Worm (Caenorhabditis elegans) whole organism, L1 larva: ENCODE measurements around the gene F21F8.5.

Experiments used
- C16A3.4 ChIP-seq: fragments of 150-350 bp; optimal IDR thresholded peaks from 2 replicates; lab custom pipeline; 2014; ENCODE audit warnings: missing biosample characterization, missing genetic modification characterization
- ceh-82 ChIP-seq, 3 experiments: fragments of 150-350 bp in 1 of 3; sonication (generic microtip) in 2 of 3; optimal IDR thresholded peaks; 2 replicates each; lab custom pipeline; 2014 to 2017; ENCODE audit warnings: missing biosample characterization in 3 of 3, missing genetic modification characterization in 3 of 3
- dsc-1 ChIP-seq: sonication (generic microtip); optimal IDR thresholded peaks from 2 replicates; lab custom pipeline; 2016; ENCODE audit warnings: mild to moderate bottlenecking, missing genetic modification characterization, missing compliant biosample characterization
- efl-1 ChIP-seq, 4 experiments: fragments of 150-350 bp; optimal IDR thresholded peaks in 3 of 4; peaks in 1 of 4; 1 replicate in 1 of 4; 2 replicates in 3 of 4; lab custom pipeline; 2014; ENCODE audit warnings: missing biosample characterization in 2 of 4, missing genetic modification characterization in 2 of 4, missing genetic modification reagents in 2 of 4
- efl-3 ChIP-seq: fragments of 200-800 bp; sonication (Bioruptor generic); optimal IDR thresholded peaks from 2 replicates; lab custom pipeline; 2018; ENCODE audit warnings: mild to moderate bottlenecking, missing genetic modification characterization, missing compliant biosample characterization
- egl-27 ChIP-seq, 2 experiments: fragments of 150-350 bp in 1 of 2; sonication (generic microtip); optimal IDR thresholded peaks; 3 replicates each; lab custom pipeline; 2017 to 2018; ENCODE audit warnings: missing biosample characterization in 2 of 2, missing genetic modification characterization in 2 of 2, missing genetic modification reagents in 2 of 2
- elt-2 ChIP-seq: sonication (generic microtip); optimal IDR thresholded peaks from 2 replicates; lab custom pipeline; 2016; ENCODE audit warnings: missing genetic modification characterization, mild to moderate bottlenecking, inconsistent platforms, missing compliant biosample characterization, missing genetic modification reagents
- elt-3 ChIP-seq, 6 experiments: fragments of 150-350 bp in 1 of 6; sonication (generic microtip); optimal IDR thresholded peaks; 2 replicates each; lab custom pipeline; 2017 to 2018; ENCODE audit warnings: missing biosample characterization in 6 of 6, missing genetic modification characterization in 6 of 6, inconsistent platforms in 1 of 6
- ets-5 ChIP-seq: fragments of 200-800 bp; sonication (Bioruptor generic); IDR thresholded peaks from 2 replicates; pipeline ENCODE4 v1.3.6; 2022; ENCODE audit warnings: missing genetic modification characterization, missing compliant biosample characterization
- fkh-4 ChIP-seq: sonication (generic microtip); optimal IDR thresholded peaks from 2 replicates; lab custom pipeline; 2016; ENCODE audit warnings: missing compliant biosample characterization, missing genetic modification characterization, borderline replicate concordance
- fkh-8 ChIP-seq: sonication (generic microtip); optimal IDR thresholded peaks from 2 replicates; lab custom pipeline; 2016; ENCODE audit warnings: mild to moderate bottlenecking, missing genetic modification characterization, missing compliant biosample characterization
- fos-1 ChIP-seq: fragments of 150-350 bp; optimal IDR thresholded peaks from 2 replicates; lab custom pipeline; 2014; ENCODE audit warnings: missing biosample characterization, missing genetic modification characterization
- hlh-17 ChIP-seq: fragments of 200-800 bp; sonication (Bioruptor generic); optimal IDR thresholded peaks from 2 replicates; lab custom pipeline; 2018; ENCODE audit warnings: missing genetic modification characterization, mild to moderate bottlenecking, missing compliant biosample characterization, moderate library complexity, borderline replicate concordance
- hpl-2 ChIP-seq: fragments of 150-350 bp; optimal IDR thresholded peaks from 2 replicates; lab custom pipeline; 2014; ENCODE audit warnings: missing biosample characterization, missing genetic modification reagents, missing genetic modification characterization
- jun-1 ChIP-seq: fragments of 150-350 bp; optimal IDR thresholded peaks from 2 replicates; lab custom pipeline; 2014; ENCODE audit warnings: missing biosample characterization, missing genetic modification reagents, missing genetic modification characterization
- lin-14 ChIP-seq: fragments of 200-800 bp; sonication (Bioruptor generic); optimal IDR thresholded peaks from 2 replicates; lab custom pipeline; 2018; ENCODE audit warnings: mild to moderate bottlenecking, missing genetic modification characterization, moderate library complexity, missing compliant biosample characterization
- lin-15B ChIP-seq: fragments of 150-350 bp; sonication (generic microtip); optimal IDR thresholded peaks from 3 replicates; lab custom pipeline; 2014; ENCODE audit warnings: missing biosample characterization, missing genetic modification characterization
- lin-35 ChIP-seq, 2 experiments: fragments of 150-350 bp; optimal IDR thresholded peaks; 2 replicates each; lab custom pipeline; 2014; ENCODE audit warnings: missing biosample characterization in 2 of 2, missing genetic modification characterization in 2 of 2, missing genetic modification reagents in 2 of 2
- lin-39 ChIP-seq: fragments of 150-350 bp; optimal IDR thresholded peaks from 2 replicates; lab custom pipeline; 2014; ENCODE audit warnings: missing biosample characterization, missing genetic modification reagents, missing genetic modification characterization
- lsy-2 ChIP-seq, 2 experiments: fragments of 150-350 bp; optimal IDR thresholded peaks; 2 replicates each; lab custom pipeline; 2014; ENCODE audit warnings: missing biosample characterization in 2 of 2, missing genetic modification characterization in 2 of 2
- mef-2 ChIP-seq: fragments of 150-350 bp; optimal IDR thresholded peaks from 2 replicates; lab custom pipeline; 2014; ENCODE audit warnings: missing biosample characterization, missing genetic modification characterization
- mep-1 ChIP-seq: fragments of 150-350 bp; optimal IDR thresholded peaks from 2 replicates; lab custom pipeline; 2014; ENCODE audit warnings: missing biosample characterization, missing genetic modification characterization
- nhr-12 ChIP-seq: sonication (generic microtip); optimal IDR thresholded peaks from 2 replicates; lab custom pipeline; 2017; ENCODE audit warnings: missing biosample characterization, missing genetic modification characterization
- nhr-85 ChIP-seq: sonication (generic microtip); peaks from one replicate; lab custom pipeline; 2016; ENCODE audit warnings: missing genetic modification characterization, inconsistent platforms, missing compliant biosample characterization
- pax-3 ChIP-seq: fragments of 200-800 bp; sonication (Bioruptor generic); optimal IDR thresholded peaks from 2 replicates; lab custom pipeline; 2018; ENCODE audit warnings: mild to moderate bottlenecking, missing genetic modification characterization, moderate library complexity, missing compliant biosample characterization
- skn-1 ChIP-seq: fragments of 150-350 bp; optimal IDR thresholded peaks from 2 replicates; lab custom pipeline; 2014; ENCODE audit warnings: missing biosample characterization, missing genetic modification characterization
- swsn-7 ChIP-seq: sonication (generic microtip); optimal IDR thresholded peaks from 2 replicates; lab custom pipeline; 2016; ENCODE audit warnings: missing genetic modification characterization, missing compliant biosample characterization
- unc-62 ChIP-seq: fragments of 150-350 bp; optimal IDR thresholded peaks from 2 replicates; lab custom pipeline; 2014; ENCODE audit warnings: missing biosample characterization, missing genetic modification reagents, missing genetic modification characterization
- unc-86 ChIP-seq: sonication (generic microtip); optimal IDR thresholded peaks from 2 replicates; lab custom pipeline; 2016; ENCODE audit warnings: missing genetic modification characterization, missing compliant biosample characterization
- vab-15 ChIP-seq: sonication (generic microtip); optimal IDR thresholded peaks from 2 replicates; lab custom pipeline; 2017; ENCODE audit warnings: missing genotype, mild to moderate bottlenecking, missing genetic modification characterization, missing compliant biosample characterization
- xbp-1 ChIP-seq: sonication (generic microtip); optimal IDR thresholded peaks from 2 replicates; lab custom pipeline; 2016; ENCODE audit warnings: missing genetic modification characterization, missing compliant biosample characterization
- zag-1 ChIP-seq: fragments of 150-350 bp; optimal IDR thresholded peaks from 2 replicates; lab custom pipeline; 2014; ENCODE audit warnings: missing biosample characterization, missing genetic modification characterization
- ztf-11 ChIP-seq, 2 experiments: sonication (generic microtip); optimal IDR thresholded peaks; 2 replicates each; lab custom pipeline; 2016 to 2017; ENCODE audit warnings: missing genetic modification characterization in 2 of 2, missing biosample characterization in 1 of 2, missing compliant biosample characterization in 1 of 2
- ztf-4 ChIP-seq: fragments of 150-350 bp; optimal IDR thresholded peaks from 2 replicates; lab custom pipeline; 2014; ENCODE audit warnings: missing biosample characterization, missing genetic modification characterization

Gene F21F8.5

DNA sequence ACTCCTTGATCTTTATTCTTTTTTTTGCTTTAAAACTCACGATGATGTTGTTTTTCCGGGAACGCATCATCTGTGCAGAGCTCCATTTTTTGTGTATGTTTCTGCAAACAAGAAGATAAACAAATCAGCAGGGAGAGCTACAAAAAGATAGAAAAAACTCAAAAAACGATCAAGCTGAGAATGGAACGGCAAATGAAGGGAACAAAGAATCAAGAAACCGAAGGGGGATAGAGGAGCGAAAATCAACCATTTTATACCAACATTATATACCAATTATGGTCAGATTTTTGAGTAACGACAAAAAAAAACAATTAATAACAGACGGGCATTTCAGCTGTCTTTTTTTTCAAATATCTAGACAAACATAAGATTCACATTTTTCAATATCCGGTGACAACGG, 18.7 kb upstream of the F21F8.5 start, which contains the start of gene slc-17.5:
slc-17.5 (minus strand) TSS at position 101 of the 400 bp plus-strand sequence.
- TF ChIP-seq fos-1 (tag; lab: Kevin White, UChicago) (no peak), fkh-4 (tag; lab: Kevin White, UChicago) (no peak), swsn-7 (no peak), nhr-12 (tag; lab: Kevin White, UChicago) (no peak), elt-3 (tag; optimal IDR thresholded peaks at IDR 0.05; lab: Kevin White, UChicago) (no peak), nhr-85 (tag; lab: Kevin White, UChicago) (no peak), egl-27 (tag; optimal IDR thresholded peaks at IDR 0.05; lab: Kevin White, UChicago) (no peak), unc-86 (tag; lab: Kevin White, UChicago) (no peak), ztf-11 (tag; optimal IDR thresholded peaks at IDR 0.05; lab: Kevin White, UChicago) (no peak), dsc-1 (tag; lab: Kevin White, UChicago) (no peak), hlh-17 (GFP tag; lab: Kevin White, UChicago) (no peak), mep-1 (tag; lab: Kevin White, UChicago) (no peak), xbp-1 (tag; lab: Kevin White, UChicago) (no peak), lin-15B (tag; lab: Kevin White, UChicago) (no peak), pax-3 (tag; lab: Kevin White, UChicago) (no peak), hpl-2 (GFP tag; lab: Kevin White, UChicago) (no peak), mef-2 (tag; lab: Kevin White, UChicago) (no peak), fkh-8 (tag; lab: Kevin White, UChicago) (no peak), lin-39 (tag; lab: Kevin White, UChicago) (no peak), elt-2 (no peak)

DNA sequence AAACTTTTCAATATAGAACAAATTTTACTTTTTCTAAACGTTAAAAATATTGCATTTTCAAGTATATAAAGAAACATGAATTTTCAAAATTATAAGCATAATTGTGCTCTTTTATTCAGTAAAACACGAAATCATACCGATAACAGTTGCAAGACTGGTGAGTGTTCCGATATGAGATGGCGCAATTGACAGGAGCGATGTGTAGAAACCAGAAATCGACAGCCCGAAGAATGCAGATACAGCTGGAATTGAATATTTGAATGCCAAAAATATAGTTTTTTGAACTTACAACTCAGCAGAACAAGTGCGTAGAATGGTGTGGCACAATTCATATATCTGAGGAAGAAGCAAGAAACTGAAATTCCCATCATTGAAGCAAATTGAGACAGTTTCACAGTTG, 16.8 kb upstream of the F21F8.5 start:
- TF ChIP-seq ztf-4, result no peak
- TF ChIP-seq ets-5 (GFP tag; lab: Robert Waterston, UW), result no peak
- TF ChIP-seq fkh-4 (tag; lab: Kevin White, UChicago), result no peak
- no peak for TF ChIP-seq vab-15
- TF ChIP-seq elt-3 (tag; optimal IDR thresholded peaks at IDR 0.05; lab: Kevin White, UChicago), result no peak
- no peak for TF ChIP-seq efl-1 (optimal IDR thresholded peaks at IDR 0.05; lab: Kevin White, UChicago)
- peak in 1 of 2 experiments; percentile 24 for TF ChIP-seq efl-1 (GFP tag; optimal IDR thresholded peaks at IDR 0.05 in 1 of 2; lab: Kevin White, UChicago)

DNA sequence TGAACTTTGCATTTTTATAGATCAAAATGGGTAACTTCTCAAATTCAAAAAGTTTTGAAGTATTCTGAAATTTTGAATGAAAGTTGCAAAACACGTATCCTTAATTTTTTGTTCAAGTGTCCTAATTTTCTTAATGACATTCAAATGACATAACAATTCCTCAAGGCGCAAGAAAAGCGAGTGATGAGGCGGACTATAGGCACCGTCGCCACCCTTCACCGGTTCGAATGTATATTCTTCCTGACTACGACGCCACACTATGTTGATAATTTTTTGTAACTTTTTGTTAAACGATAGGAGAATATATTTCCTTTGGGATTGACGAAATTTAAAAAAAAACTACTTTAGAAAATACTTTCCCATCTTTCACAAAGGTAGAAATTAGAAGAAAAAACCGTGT, 15.5 kb upstream of the F21F8.5 start:
- TF ChIP-seq lin-14 (GFP tag; lab: Kevin White, UChicago) (no peak), efl-1 (optimal IDR thresholded peaks at IDR 0.05; lab: Kevin White, UChicago) (no peak), efl-1 (GFP tag; optimal IDR thresholded peaks at IDR 0.05 in 1 of 2; lab: Kevin White, UChicago) (peak in 1 of 2 experiments; percentile 89)

DNA sequence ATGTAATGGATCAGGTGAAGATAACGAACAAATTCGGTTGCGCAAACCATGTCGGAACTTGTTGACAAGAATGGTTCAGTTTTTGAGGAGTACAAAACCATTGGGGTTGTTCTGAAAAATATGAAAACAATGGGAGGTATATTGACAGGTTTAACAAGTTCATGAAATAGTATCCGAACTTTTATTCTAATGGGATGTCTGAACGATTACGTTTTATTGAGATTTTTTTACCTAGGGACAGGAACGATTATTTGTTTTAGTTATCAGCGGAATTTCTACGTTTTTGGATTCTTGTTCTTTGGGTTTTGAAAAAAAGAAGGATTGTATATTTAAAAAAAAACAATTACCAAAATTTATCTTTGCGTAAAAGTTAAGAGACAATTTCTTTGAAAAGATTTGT, 14.6 kb upstream of the F21F8.5 start, which contains the start of gene str-135:
str-135 (minus strand) TSS at position 101 of the 400 bp plus-strand sequence.
- no peak for TF ChIP-seq efl-1 (optimal IDR thresholded peaks at IDR 0.05; lab: Kevin White, UChicago)
- TF ChIP-seq efl-1 (GFP tag; optimal IDR thresholded peaks at IDR 0.05 in 1 of 2; lab: Kevin White, UChicago), result peak in 1 of 2 experiments; percentile 89
- TF ChIP-seq nhr-12 (tag; lab: Kevin White, UChicago), result no peak

DNA sequence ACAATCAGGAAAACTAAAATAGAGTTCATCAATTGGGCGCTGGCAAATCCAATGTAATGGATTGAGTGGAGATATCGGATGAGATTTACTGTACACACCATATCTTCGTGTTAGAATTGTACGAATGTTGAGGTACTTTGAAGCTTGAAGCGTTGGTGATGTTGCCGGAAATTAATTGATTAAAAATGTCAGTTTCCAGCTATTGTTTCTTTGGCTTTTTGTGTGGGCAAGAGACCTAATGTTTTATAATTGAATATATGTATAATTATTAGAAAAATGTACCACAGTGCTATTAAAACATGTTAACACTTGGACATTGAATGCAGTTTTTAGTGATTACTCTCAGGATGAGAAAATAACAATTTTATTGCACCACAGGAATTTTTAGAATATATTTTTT, 12.7 kb upstream of the F21F8.5 start, which contains the start of gene str-136:
str-136 (minus strand) TSS at position 101 of the 400 bp plus-strand sequence.
- TF ChIP-seq ceh-82 (tag; optimal IDR thresholded peaks at IDR 0.05; lab: Kevin White, UChicago) (no peak), skn-1 (no peak), lsy-2 (tag; optimal IDR thresholded peaks at IDR 0.05; lab: Kevin White, UChicago) (no peak), efl-3 (no peak), ets-5 (GFP tag; lab: Robert Waterston, UW) (no peak), unc-62 (GFP tag; lab: Kevin White, UChicago) (no peak)

DNA sequence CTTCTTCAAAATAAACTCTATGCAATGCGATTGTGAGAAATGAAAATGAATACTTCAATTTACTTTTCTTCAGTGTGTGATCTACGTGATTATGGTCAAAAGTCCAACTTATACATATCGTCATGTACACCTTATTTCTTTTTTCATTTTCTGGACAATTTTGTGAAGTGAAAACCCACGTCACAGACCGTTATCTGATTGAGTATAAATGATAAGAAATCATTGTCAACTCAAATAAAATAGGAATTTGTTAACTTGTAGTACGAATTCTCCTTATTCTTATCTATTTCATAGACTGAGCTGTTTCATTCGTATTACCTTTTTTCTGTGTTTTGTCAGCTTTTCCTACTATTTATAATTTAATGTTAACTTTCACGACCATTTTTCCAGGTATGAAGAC, 5.9 kb upstream of the F21F8.5 start, which contains the start of gene asp-5:
asp-5 (plus strand) TSS at position 391 of the 400 bp plus-strand sequence.
- TF ChIP-seq C16A3.4 (tag; lab: Kevin White, UChicago), result no peak
- TF ChIP-seq zag-1, result no peak
- no peak for TF ChIP-seq jun-1 (tag; lab: Kevin White, UChicago)
- TF ChIP-seq elt-2, result peak; percentile 76
- TF ChIP-seq lin-35 (GFP tag; optimal IDR thresholded peaks at IDR 0.05; lab: Kevin White, UChicago), result peak in 1 of 2 experiments; percentile 11
